Fruit fly (Drosophila melanogaster): ENCODE measurements around the gene CG18641.

The CG18641 gene

DNA sequence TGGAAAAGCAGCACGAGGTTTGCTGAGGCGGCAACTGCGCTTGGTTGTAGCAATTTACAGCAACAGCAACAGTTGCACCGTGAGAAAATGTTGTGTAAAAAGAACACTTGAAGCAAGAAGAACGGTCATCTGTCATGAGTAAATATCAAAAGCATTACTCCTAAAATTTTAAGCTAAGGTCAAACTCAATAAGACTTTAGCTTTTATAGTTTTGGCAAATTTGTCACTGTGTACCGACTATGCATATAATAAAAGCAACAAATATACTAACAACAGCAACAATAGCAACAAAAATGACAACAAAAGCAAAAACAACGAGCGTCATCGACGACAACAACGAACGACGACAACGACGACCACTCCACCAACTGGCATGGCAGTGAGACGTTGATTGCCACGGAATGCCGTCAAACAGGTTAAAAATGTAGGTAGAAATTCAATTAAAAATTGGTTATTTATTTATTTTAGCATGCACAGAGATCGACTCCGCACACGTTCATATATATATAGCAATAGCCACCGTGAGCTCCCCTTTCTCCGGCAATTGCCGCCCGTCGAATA is 18.5 kb upstream of the CG18641 start (continued):
- TF ChIP-seq slp2 (GFP tag; optimal IDR thresholded peaks at IDR 0.05), result peak; percentile 78
- TF ChIP-seq CG13123 (GFP tag; optimal IDR thresholded peaks at IDR 0.05), result peak; percentile 62
- TF ChIP-seq Scr (GFP tag; IDR thresholded peaks at IDR 0.05; ENCODE audit: partially characterized antibody), result no peak
- TF ChIP-seq kah (GFP tag; optimal IDR thresholded peaks at IDR 0.05), result peak; percentile 63
- peak; percentile 34 for TF ChIP-seq CG31365 (tag; optimal IDR thresholded peaks at IDR 0.05)
- TF ChIP-seq CG13424 (tag; optimal IDR thresholded peaks at IDR 0.05), result peak; percentile 92
- no peak for TF ChIP-seq Stat92E (GFP tag; optimal IDR thresholded peaks at IDR 0.05)
- TF ChIP-seq toy (GFP tag; IDR thresholded peaks at IDR 0.05), result peak; percentile 54
- TF ChIP-seq Bgb (GFP tag; IDR thresholded peaks at IDR 0.05; ENCODE audit: partially characterized antibody), result no peak
- peak; percentile 48 for TF ChIP-seq CG8281 (tag; optimal IDR thresholded peaks at IDR 0.05)
- TF ChIP-seq CG32772 (GFP tag; IDR thresholded peaks at IDR 0.05), result peak; percentile 85
- TF ChIP-seq Hsf (GFP tag; optimal IDR thresholded peaks at IDR 0.05), result peak; percentile 84
- TF ChIP-seq CG10462 (GFP tag; optimal IDR thresholded peaks at IDR 0.05), result peak; percentile 60
- peak; percentile 89 for TF ChIP-seq ttk (GFP tag; IDR thresholded peaks at IDR 0.05)
- no peak for TF ChIP-seq mld (GFP tag; IDR thresholded peaks at IDR 0.05; ENCODE audit: partially characterized antibody)
- TF ChIP-seq CG34422 (GFP tag; IDR thresholded peaks at IDR 0.05), result peak; percentile 76
- peak; percentile 80 for TF ChIP-seq ind (GFP tag; optimal IDR thresholded peaks at IDR 0.05)
- TF ChIP-seq CG11560 (tag; IDR thresholded peaks at IDR 0.05), result 0 out of 3 replicates have a peak, but pooled peaks have one; percentile 15
- TF ChIP-seq CG31441 (GFP tag; IDR thresholded peaks at IDR 0.05), result peak; percentile 74
- TF ChIP-seq gem (tag; optimal IDR thresholded peaks at IDR 0.05), result peak; percentile 91
- TF ChIP-seq CG17829 (tag; optimal IDR thresholded peaks at IDR 0.05), result peak; percentile 75
- no peak for TF ChIP-seq CG6683 (GFP tag; optimal IDR thresholded peaks at IDR 0.05)
- no peak for TF ChIP-seq CG14860 (GFP tag; IDR thresholded peaks at IDR 0.05; ENCODE audit: partially characterized antibody)
- peak; percentile 77 for TF ChIP-seq D19A (tag; optimal IDR thresholded peaks at IDR 0.05)
- TF ChIP-seq CG7556 (GFP tag; optimal IDR thresholded peaks at IDR 0.05), result peak; percentile 76
- TF ChIP-seq ab (GFP tag; optimal IDR thresholded peaks at IDR 0.05), result peak; percentile 24
- peak; percentile 93 for TF ChIP-seq CG11504 (tag; optimal IDR thresholded peaks at IDR 0.05)
- TF ChIP-seq CG16815 (GFP tag; optimal IDR thresholded peaks at IDR 0.05), result peak; percentile 8
- no peak for TF ChIP-seq CG15696 (tag; optimal IDR thresholded peaks at IDR 0.05)
- no peak for TF ChIP-seq CG6765 (GFP tag; optimal IDR thresholded peaks at IDR 0.05)
- TF ChIP-seq CG10565 (GFP tag; optimal IDR thresholded peaks at IDR 0.05), result no peak
- peak; percentile 70 for TF ChIP-seq CHES-1-like (GFP tag; optimal IDR thresholded peaks at IDR 0.05)
- peak; percentile 92 for TF ChIP-seq vvl (GFP tag; IDR thresholded peaks at IDR 0.05)
- TF ChIP-seq pan (optimal IDR thresholded peaks at IDR 0.05), result no peak
- peak in 1 of 2 experiments; percentile 87 for TF ChIP-seq pan (GFP tag; optimal IDR thresholded peaks at IDR 0.05 in 1 of 2, IDR thresholded peaks at IDR 0.05 in 1 of 2)
- TF ChIP-seq fru (optimal IDR thresholded peaks at IDR 0.05), result no peak
- no peak for TF ChIP-seq MESR4 (GFP tag; optimal IDR thresholded peaks at IDR 0.05)
- TF ChIP-seq CG5180 (GFP tag; optimal IDR thresholded peaks at IDR 0.05), result peak; percentile 69
- TF ChIP-seq CG7987 (GFP tag; optimal IDR thresholded peaks at IDR 0.05), result no peak
- no peak for TF ChIP-seq CG15073 (GFP tag; optimal IDR thresholded peaks at IDR 0.05)
- no peak for TF ChIP-seq Neu2 (GFP tag; optimal IDR thresholded peaks at IDR 0.05; ENCODE audit: borderline replicate concordance)
- TF ChIP-seq Ptx1 (GFP tag; IDR thresholded peaks at IDR 0.05), result peak; percentile 92
- peak; percentile 53 for TF ChIP-seq CG6254 (GFP tag; optimal IDR thresholded peaks at IDR 0.05)
- peak; percentile 92 for TF ChIP-seq ken (GFP tag; IDR thresholded peaks at IDR 0.05)
- TF ChIP-seq NC2α (GFP tag; optimal IDR thresholded peaks at IDR 0.05), result peak; percentile 53
- peak; percentile 92 for TF ChIP-seq dmrt99B (tag; optimal IDR thresholded peaks at IDR 0.05)
- TF ChIP-seq fd64A (GFP tag; optimal IDR thresholded peaks at IDR 0.05), result peak; percentile 56
- TF ChIP-seq sug (tag; optimal IDR thresholded peaks at IDR 0.05), result peak; percentile 54
- TF ChIP-seq Bdp1 (GFP tag; optimal IDR thresholded peaks at IDR 0.05), result peak; percentile 52
- peak; percentile 75 for TF ChIP-seq Nf-YA (GFP tag; IDR thresholded peaks at IDR 0.05)

Measured in whole organism, embryonic.